Worm (Caenorhabditis elegans) whole organism, L4 larva: Measurements from ENCODE around the gene fbxc-7.
A peak's percentile ranks its signal among the peaks of the same experiment; 100 is the strongest.

Source experiments
- D1046.2 ChIP-seq: fragments of 200-800 bp; sonication (Bioruptor generic); IDR thresholded peaks from 2 replicates; pipeline ENCODE4 v1.3.6; 2022; ENCODE audit warnings: missing genetic modification characterization, missing compliant biosample characterization
- F10B5.3 ChIP-seq: sonication (generic microtip); optimal IDR thresholded peaks from 2 replicates; lab custom pipeline; 2016; ENCODE audit warnings: mild to moderate bottlenecking, missing genetic modification characterization, missing compliant biosample characterization
- F26F4.8 ChIP-seq: fragments of 200-800 bp; sonication (Bioruptor generic); conservative IDR thresholded peaks from 2 replicates; pipeline ENCODE4 v1.3.6; 2022; ENCODE audit warnings: missing genetic modification characterization, missing compliant biosample characterization
- F37D6.2 ChIP-seq: sonication (generic microtip); optimal IDR thresholded peaks from 2 replicates; lab custom pipeline; 2016; ENCODE audit warnings: mild to moderate bottlenecking, missing genetic modification characterization, missing compliant biosample characterization
- F49E8.2 ChIP-seq: sonication (generic microtip); optimal IDR thresholded peaks from 2 replicates; lab custom pipeline; 2016; ENCODE audit warnings: missing compliant biosample characterization, mild to moderate bottlenecking, missing genetic modification characterization, borderline replicate concordance
- R02D3.7 ChIP-seq: fragments of 150-350 bp; sonication (generic microtip); optimal IDR thresholded peaks from 3 replicates; lab custom pipeline; 2014; ENCODE audit warnings: missing biosample characterization, missing genetic modification characterization
- T26A8.4 ChIP-seq: fragments of 200-800 bp; sonication (Bioruptor generic); IDR thresholded peaks from 2 replicates; pipeline ENCODE4 v1.3.6; 2022; ENCODE audit warnings: missing genetic modification characterization, missing compliant biosample characterization
- Y75B8A.6 ChIP-seq: fragments of 200-800 bp; sonication (Bioruptor generic); IDR thresholded peaks from 2 replicates; pipeline ENCODE4 v1.3.6; 2022; ENCODE audit warnings: missing genetic modification reagents, missing genetic modification characterization, missing compliant biosample characterization
- ZK337.2 ChIP-seq: fragments of 200-800 bp; sonication (Bioruptor generic); IDR thresholded peaks from 2 replicates; pipeline ENCODE4 v1.3.6; 2022; ENCODE audit warnings: missing genetic modification reagents, missing genetic modification characterization, missing compliant biosample characterization
- aha-1 ChIP-seq: fragments of 150-350 bp; peaks from one replicate; lab custom pipeline; 2014; ENCODE audit warnings: missing biosample characterization, missing genetic modification characterization
- attf-4 ChIP-seq: sonication (generic microtip); optimal IDR thresholded peaks from 3 replicates; lab custom pipeline; 2017; ENCODE audit warnings: missing biosample characterization, missing genetic modification characterization
- ceh-28 ChIP-seq: fragments of 150-350 bp; optimal IDR thresholded peaks from 2 replicates; lab custom pipeline; 2014; ENCODE audit warnings: missing biosample characterization, missing genetic modification reagents, missing genetic modification characterization
- ceh-44 ChIP-seq: fragments of 200-800 bp; sonication (Bioruptor generic); IDR thresholded peaks from 2 replicates; pipeline ENCODE4 v1.3.6; 2022; ENCODE audit warnings: missing genetic modification reagents, missing genetic modification characterization, missing compliant biosample characterization
- ctbp-1 ChIP-seq: fragments of 200-800 bp; sonication (Bioruptor generic); IDR thresholded peaks from 2 replicates; pipeline ENCODE4 v1.3.6; 2022; ENCODE audit warnings: missing genetic modification reagents, missing genetic modification characterization, missing compliant biosample characterization
- dmd-9 ChIP-seq: fragments of 200-800 bp; sonication (Bioruptor generic); IDR thresholded peaks from 2 replicates; pipeline ENCODE4 v1.3.6; 2022; ENCODE audit warnings: missing genetic modification reagents, missing genetic modification characterization, missing compliant biosample characterization
- duxl-1 ChIP-seq: sonication (generic microtip); optimal IDR thresholded peaks from 2 replicates; lab custom pipeline; 2016; ENCODE audit warnings: mild to moderate bottlenecking, missing genetic modification characterization, moderate library complexity, missing compliant biosample characterization; ENCODE audit not compliant: poor library complexity
- hlh-11 ChIP-seq: fragments of 200-800 bp; sonication (Bioruptor generic); optimal IDR thresholded peaks from 2 replicates; lab custom pipeline; 2018; ENCODE audit warnings: mild to moderate bottlenecking, missing genetic modification characterization, missing compliant biosample characterization
- hlh-30 ChIP-seq: sonication (generic microtip); optimal IDR thresholded peaks from 2 replicates; lab custom pipeline; 2017; ENCODE audit warnings: antibody characterized with exemption, mild to moderate bottlenecking, missing genetic modification characterization, missing compliant biosample characterization; ENCODE audit not compliant: insufficient read depth
- lin-1 ChIP-seq: fragments of 200-800 bp; sonication (Bioruptor generic); IDR thresholded peaks from 2 replicates; pipeline ENCODE4 v1.3.6; 2022; ENCODE audit warnings: missing genetic modification reagents, missing genetic modification characterization, missing compliant biosample characterization
- lin-38 ChIP-seq: fragments of 200-800 bp; sonication (Bioruptor generic); IDR thresholded peaks from 2 replicates; pipeline ENCODE4 v1.3.6; 2022; ENCODE audit warnings: missing genetic modification reagents, missing genetic modification characterization, missing compliant biosample characterization
- lir-3 ChIP-seq: sonication (generic microtip); optimal IDR thresholded peaks from 2 replicates; lab custom pipeline; 2016; ENCODE audit warnings: mild to moderate bottlenecking, missing genetic modification characterization, missing compliant biosample characterization
- lsy-2 ChIP-seq, 2 experiments: fragments of 150-350 bp in 1 of 2; sonication (generic microtip) in 1 of 2; optimal IDR thresholded peaks; 2 replicates each; lab custom pipeline; 2014 to 2017; ENCODE audit warnings: missing biosample characterization in 2 of 2, missing genetic modification characterization in 2 of 2
- madf-9 ChIP-seq: fragments of 200-800 bp; sonication (Bioruptor generic); conservative IDR thresholded peaks from 2 replicates; pipeline ENCODE4 v1.3.6; 2022; ENCODE audit warnings: missing genetic modification reagents, missing genetic modification characterization, missing compliant biosample characterization
- mdt-29 ChIP-seq: fragments of 200-800 bp; sonication (Bioruptor generic); IDR thresholded peaks from 2 replicates; pipeline ENCODE4 v1.3.6; 2022; ENCODE audit warnings: missing genetic modification reagents, missing genetic modification characterization, missing compliant biosample characterization
- nhr-102 ChIP-seq: sonication (generic microtip); optimal IDR thresholded peaks from 2 replicates; lab custom pipeline; 2016; ENCODE audit warnings: mild to moderate bottlenecking, missing genetic modification characterization, moderate library complexity, missing compliant biosample characterization
- nhr-111 ChIP-seq: fragments of 200-800 bp; sonication (Bioruptor generic); optimal IDR thresholded peaks from 2 replicates; lab custom pipeline; 2018; ENCODE audit warnings: mild to moderate bottlenecking, missing genetic modification characterization, missing compliant biosample characterization
- nhr-237 ChIP-seq: sonication (generic microtip); optimal IDR thresholded peaks from 2 replicates; lab custom pipeline; 2017; ENCODE audit warnings: missing biosample characterization, missing genetic modification characterization
- nhr-28 ChIP-seq: fragments of 150-350 bp; optimal IDR thresholded peaks from 2 replicates; lab custom pipeline; 2014; ENCODE audit warnings: missing biosample characterization, missing genetic modification characterization
- nhr-48 ChIP-seq: sonication (generic microtip); optimal IDR thresholded peaks from 2 replicates; lab custom pipeline; 2016; ENCODE audit warnings: mild to moderate bottlenecking, missing genetic modification characterization, missing compliant biosample characterization
- nhr-76 ChIP-seq: fragments of 150-350 bp; optimal IDR thresholded peaks from 2 replicates; lab custom pipeline; 2014; ENCODE audit warnings: missing biosample characterization, missing genetic modification characterization
- rbr-2 ChIP-seq: sonication (generic microtip); optimal IDR thresholded peaks from 2 replicates; lab custom pipeline; 2016; ENCODE audit warnings: missing genotype, missing genetic modification characterization, missing compliant biosample characterization
- set-16 ChIP-seq: fragments of 200-800 bp; sonication (Bioruptor generic); IDR thresholded peaks from 2 replicates; pipeline ENCODE4 v1.3.6; 2022; ENCODE audit warnings: missing genetic modification reagents, missing genetic modification characterization, missing compliant biosample characterization
- snpc-1.2 ChIP-seq: fragments of 200-800 bp; sonication (Bioruptor generic); IDR thresholded peaks from 2 replicates; pipeline ENCODE4 v1.3.6; 2022; ENCODE audit warnings: missing genetic modification reagents, missing genetic modification characterization, missing compliant biosample characterization
- snpc-4 ChIP-seq: fragments of 150-350 bp; optimal IDR thresholded peaks from 2 replicates; lab custom pipeline; 2014; ENCODE audit warnings: missing biosample characterization, missing genetic modification characterization
- spr-1 ChIP-seq: sonication (generic microtip); optimal IDR thresholded peaks from 2 replicates; lab custom pipeline; 2016; ENCODE audit warnings: mild to moderate bottlenecking, missing genetic modification characterization, missing compliant biosample characterization
- zfp-2 ChIP-seq: sonication (generic microtip); optimal IDR thresholded peaks from 2 replicates; lab custom pipeline; 2016; ENCODE audit warnings: mild to moderate bottlenecking, missing genetic modification characterization, missing compliant biosample characterization
- ztf-11 ChIP-seq: fragments of 150-350 bp; optimal IDR thresholded peaks from 2 replicates; lab custom pipeline; 2014; ENCODE audit warnings: missing biosample characterization, missing genetic modification characterization

fbxc-7 gene

ce11 chrII:954626-955025 lies at the start of gene fbxc-7:
fbxc-7 (plus strand) TSS chrII:954926.
- TF ChIP-seq nhr-28 = peak; percentile 29

- TF ChIP-seq dmd-9 (GFP tag; lab: Robert Waterston, UW) (no peak), Y75B8A.6 (GFP tag; lab: Robert Waterston, UW) (no peak), rbr-2 (tag; lab: Kevin White, UChicago) (no peak), nhr-76 (tag; lab: Kevin White, UChicago) (no peak), ZK337.2 (GFP tag; lab: Robert Waterston, UW) (no peak), snpc-4 (peak; percentile 25), nhr-237 (tag; lab: Kevin White, UChicago) (no peak), lir-3 (tag; lab: Kevin White, UChicago) (no peak), set-16 (GFP tag; lab: Robert Waterston, UW) (peak; percentile 46), F37D6.2 (tag; lab: Kevin White, UChicago) (no peak), F26F4.8 (no peak)
Observed at ce11 chrII:905335-905734, 49.4 kb upstream of the fbxc-7 start.

ce11 chrII:909554-909953 lies 45.2 kb upstream of the fbxc-7 start, which contains the start of the genes fbxc-24 and fbxc-27:
fbxc-24 (minus strand) TSS chrII:909654.
fbxc-27 (plus strand) TSS chrII:909769.
- TF ChIP-seq lin-38 (GFP tag; lab: Robert Waterston, UW) (no peak), ceh-44 (GFP tag; lab: Robert Waterston, UW) (no peak), F10B5.3 (tag; lab: Kevin White, UChicago) (no peak), hlh-30 (tag; lab: Kevin White, UChicago) (no peak), attf-4 (tag; lab: Kevin White, UChicago) (no peak), T26A8.4 (GFP tag; lab: Robert Waterston, UW) (no peak), nhr-102 (no peak), D1046.2 (GFP tag; lab: Robert Waterston, UW) (no peak), lin-1 (GFP tag; lab: Robert Waterston, UW) (no peak), snpc-1.2 (GFP tag; lab: Robert Waterston, UW) (no peak), snpc-4 (no peak)

ce11 chrII:911680-912079 lies 43.0 kb upstream of the fbxc-7 start, which contains the start of gene fbxc-31:
fbxc-31 (plus strand) TSS chrII:911980.
- TF ChIP-seq ztf-11 (tag; lab: Kevin White, UChicago) = no peak
- no peak for TF ChIP-seq aha-1
- TF ChIP-seq ceh-28 (tag; lab: Kevin White, UChicago) = no peak
- no peak for TF ChIP-seq rbr-2 (tag; lab: Kevin White, UChicago)
- no peak for TF ChIP-seq lsy-2 (tag; optimal IDR thresholded peaks at IDR 0.05; lab: Kevin White, UChicago)
- TF ChIP-seq mdt-29 (GFP tag; lab: Robert Waterston, UW) = no peak
- no peak for TF ChIP-seq F10B5.3 (tag; lab: Kevin White, UChicago)
- TF ChIP-seq ctbp-1 = no peak
- TF ChIP-seq lin-1 (GFP tag; lab: Robert Waterston, UW) = no peak
- TF ChIP-seq spr-1 (tag; lab: Kevin White, UChicago) = no peak
- TF ChIP-seq R02D3.7 (tag; lab: Kevin White, UChicago) = no peak
- no peak for TF ChIP-seq zfp-2 (tag; lab: Kevin White, UChicago)
- TF ChIP-seq madf-9 (GFP tag; lab: Robert Waterston, UW) = no peak
- TF ChIP-seq nhr-76 (tag; lab: Kevin White, UChicago) = no peak
- no peak for TF ChIP-seq hlh-11 (tag; lab: Kevin White, UChicago)
- no peak for TF ChIP-seq F49E8.2 (tag; lab: Kevin White, UChicago)
- no peak for TF ChIP-seq nhr-48
- TF ChIP-seq duxl-1 = no peak
- no peak for TF ChIP-seq nhr-111
